Worm (Caenorhabditis elegans): ENCODE data around the gene D2062.13.
"Not testable (repeated sequence)": the region's sequence is repeated elsewhere in the genome, so short reads cannot be mapped to it uniquely, and the experiment has no call there.

ce11 chrII:2612278-2612677 is at the start of gene D2062.13:
- TF ChIP-seq tbx-2 (tag; optimal IDR thresholded peaks at IDR 0.05); lin-39 (tag; optimal IDR thresholded peaks at IDR 0.05); ama-1 (optimal IDR thresholded peaks at IDR 0.05); skn-1 (tag; optimal IDR thresholded peaks at IDR 0.05); nhr-76 (tag; optimal IDR thresholded peaks at IDR 0.05); fos-1 (tag; optimal IDR thresholded peaks at IDR 0.05); lin-14 (GFP tag; optimal IDR thresholded peaks at IDR 0.05); lin-35 (GFP tag; optimal IDR thresholded peaks at IDR 0.05); nhr-19 (GFP tag; conservative IDR thresholded peaks at IDR 0.05); snpc-4 (tag; optimal IDR thresholded peaks at IDR 0.05); snu-23 (GFP tag; optimal IDR thresholded peaks at IDR 0.05); lin-15B (tag; optimal IDR thresholded peaks at IDR 0.05): not testable (repeated sequence)
